Worm (Caenorhabditis elegans): Measurements from ENCODE around the gene T02H6.11.

- TF ChIP-seq lsy-2 (tag; optimal IDR thresholded peaks at IDR 0.05) (no peak), aha-1 (tag; optimal IDR thresholded peaks at IDR 0.05) (no peak), blmp-1 (tag; optimal IDR thresholded peaks at IDR 0.05) (no peak), ceh-88 (GFP tag; IDR thresholded peaks at IDR 0.05) (no peak), efl-1 (optimal IDR thresholded peaks at IDR 0.05) (no peak), efl-1 (GFP tag; optimal IDR thresholded peaks at IDR 0.05 in 1 of 2) (no peak), pqm-1 (tag; optimal IDR thresholded peaks at IDR 0.05) (no peak)
Measured at ce11 chrII:675822-676221, 25.1 kb downstream of the T02H6.11 start.
